Fruit fly (Drosophila melanogaster): ENCODE measurements around the gene p38c.

The p38c gene

DNA sequence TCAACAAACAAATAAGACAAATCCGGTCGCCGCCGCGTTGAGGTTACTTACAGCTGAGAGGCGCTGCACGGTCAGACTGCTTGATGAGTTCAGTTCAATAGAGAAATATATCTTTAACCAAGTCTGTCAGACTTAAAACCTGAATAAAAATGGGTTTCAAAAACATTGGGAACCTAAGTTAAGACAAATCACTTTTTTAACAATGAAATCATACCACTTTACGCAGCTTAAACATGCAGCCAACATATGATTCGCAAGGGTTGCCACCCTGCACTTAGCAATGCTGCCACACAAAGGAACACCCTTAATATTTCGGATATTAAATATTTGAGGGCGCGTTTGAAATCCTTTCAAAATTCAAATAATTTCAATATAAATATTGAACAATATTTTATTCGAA lies 38.6 kb upstream of the p38c start, which contains the start of gene CG5515 (continued):
- TF ChIP-seq Vsx2 (GFP tag; optimal IDR thresholded peaks at IDR 0.05; ENCODE audit: partially characterized antibody), result peak; percentile 100

DNA sequence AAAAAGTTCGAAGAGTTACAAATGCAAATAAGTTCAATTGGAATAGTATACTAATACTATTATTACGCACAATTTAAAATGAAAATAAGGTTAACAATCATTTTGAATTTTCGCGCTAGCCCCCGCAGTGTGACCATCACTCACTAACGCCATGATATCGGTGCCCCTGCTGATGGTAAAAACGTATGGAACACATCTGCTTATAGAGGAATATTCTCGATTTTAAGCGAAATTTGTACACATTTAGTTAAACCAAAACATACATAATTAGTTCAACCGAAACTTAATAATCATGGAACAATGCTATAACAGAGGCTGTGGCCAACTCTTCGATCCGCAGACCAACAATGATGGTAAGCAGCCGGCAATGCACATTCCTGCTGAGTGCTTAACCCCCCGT lies 36.2 kb upstream of the p38c start, which contains the start of gene mora:
Gene mora, plus strand, starts transcription at position 172 of the 400 bp plus-strand sequence.
- TF ChIP-seq usp (GFP tag; optimal IDR thresholded peaks at IDR 0.05) (no peak), Sp1 (GFP tag; optimal IDR thresholded peaks at IDR 0.05) (no peak), Vsx2 (GFP tag; optimal IDR thresholded peaks at IDR 0.05; ENCODE audit: partially characterized antibody) (no peak), dmrt93B (GFP tag; optimal IDR thresholded peaks at IDR 0.05) (no peak), sage (GFP tag; optimal IDR thresholded peaks at IDR 0.05) (no peak), Hr78 (GFP tag; optimal IDR thresholded peaks at IDR 0.05) (no peak), Dfd (GFP tag; optimal IDR thresholded peaks at IDR 0.05) (no peak), OdsH (GFP tag; optimal IDR thresholded peaks at IDR 0.05) (no peak), GATAd (GFP tag; optimal IDR thresholded peaks at IDR 0.05) (no peak), Hnf4 (GFP tag; optimal IDR thresholded peaks at IDR 0.05) (no peak), woc (GFP tag; optimal IDR thresholded peaks at IDR 0.05) (no peak), CG9705 (GFP tag; optimal IDR thresholded peaks at IDR 0.05) (no peak)

DNA sequence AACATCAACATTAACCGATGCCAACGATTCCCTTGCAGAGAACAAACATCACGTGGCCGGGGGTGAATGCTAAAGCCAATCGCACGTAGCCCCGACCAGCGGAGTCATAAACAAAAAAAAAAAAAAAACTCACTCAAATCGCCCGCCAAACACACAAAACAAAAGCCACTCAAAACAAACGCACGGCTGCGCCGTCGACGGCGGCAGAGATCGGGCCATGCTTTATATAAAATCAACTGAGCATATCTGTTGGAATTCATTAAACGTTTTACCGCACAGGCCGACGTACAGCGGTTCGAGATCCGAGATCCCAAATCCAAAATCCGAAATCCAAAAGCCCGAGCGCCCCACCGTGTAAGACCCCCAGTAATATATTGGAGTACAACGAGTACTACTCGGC lies 22.4 kb upstream of the p38c start, which contains the start of gene CG13606:
Gene CG13606, plus strand, starts transcription at position 250 of the 400 bp plus-strand sequence.
- TF ChIP-seq brk (GFP tag; optimal IDR thresholded peaks at IDR 0.05) (no peak), ey (GFP tag; optimal IDR thresholded peaks at IDR 0.05) (no peak), OdsH (GFP tag; optimal IDR thresholded peaks at IDR 0.05) (no peak), dmrt93B (GFP tag; optimal IDR thresholded peaks at IDR 0.05) (no peak), br (GFP tag; optimal IDR thresholded peaks at IDR 0.05) (no peak), Rel (GFP tag; optimal IDR thresholded peaks at IDR 0.05) (no peak), Rel (tag; optimal IDR thresholded peaks at IDR 0.05) (no peak), Vsx2 (GFP tag; optimal IDR thresholded peaks at IDR 0.05; ENCODE audit: partially characterized antibody) (no peak), fru (GFP tag; optimal IDR thresholded peaks at IDR 0.05) (no peak), Hnf4 (GFP tag; optimal IDR thresholded peaks at IDR 0.05) (no peak)

DNA sequence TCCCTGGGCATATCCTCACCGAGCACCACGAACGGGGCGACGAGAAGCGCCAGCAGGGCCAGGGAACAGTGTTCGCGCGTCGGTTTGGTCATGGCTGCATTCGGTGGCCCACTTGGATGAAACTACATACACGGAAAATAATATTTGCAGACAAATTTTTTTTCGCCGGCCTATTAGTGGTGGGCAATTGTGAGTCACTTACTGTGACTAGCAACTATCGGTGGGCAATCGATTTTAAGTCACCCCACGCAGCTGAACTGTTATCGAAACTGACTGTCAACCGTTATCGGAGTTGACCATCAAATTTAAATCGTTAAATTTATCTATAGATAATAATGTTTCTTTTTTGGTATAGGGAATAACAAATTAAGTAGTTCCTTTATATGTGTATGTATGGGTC lies 19.4 kb upstream of the p38c start, which contains the start of gene CG5510:
Gene CG5510, minus strand, starts transcription at position 201 of the 400 bp plus-strand sequence.
- TF ChIP-seq sv (GFP tag; optimal IDR thresholded peaks at IDR 0.05) (peak; percentile 6), Myc (optimal IDR thresholded peaks at IDR 0.05) (no peak), dl (GFP tag; optimal IDR thresholded peaks at IDR 0.05; ENCODE audit: insufficient read depth in 1 of 2, partially characterized antibody in 2 of 2) (peak in 1 of 2 experiments; percentile 8), CG32264 (GFP tag; optimal IDR thresholded peaks at IDR 0.05) (no peak), CG9705 (GFP tag; optimal IDR thresholded peaks at IDR 0.05) (no peak), Hnf4 (GFP tag; optimal IDR thresholded peaks at IDR 0.05) (no peak), N (GFP tag; optimal IDR thresholded peaks at IDR 0.05) (no peak), Hr78 (GFP tag; optimal IDR thresholded peaks at IDR 0.05) (no peak), Hr83 (GFP tag; optimal IDR thresholded peaks at IDR 0.05; ENCODE audit: poor library complexity, severe bottlenecking) (peak; percentile 52), br (GFP tag; optimal IDR thresholded peaks at IDR 0.05) (peak; percentile 2), HLH106 (tag; optimal IDR thresholded peaks at IDR 0.05) (peak; percentile 21), pan (optimal IDR thresholded peaks at IDR 0.05) (no peak), foxo (GFP tag; optimal IDR thresholded peaks at IDR 0.05) (no peak), GATAd (GFP tag; optimal IDR thresholded peaks at IDR 0.05) (no peak), CrebA (GFP tag; optimal IDR thresholded peaks at IDR 0.05; ENCODE audit: borderline replicate concordance) (no peak), Vsx2 (GFP tag; optimal IDR thresholded peaks at IDR 0.05; ENCODE audit: partially characterized antibody) (no peak), dmrt93B (GFP tag; optimal IDR thresholded peaks at IDR 0.05) (no peak), usp (GFP tag; optimal IDR thresholded peaks at IDR 0.05) (no peak), Rel (GFP tag; optimal IDR thresholded peaks at IDR 0.05) (no peak), Rel (tag; optimal IDR thresholded peaks at IDR 0.05) (peak; percentile 45), lola (GFP tag; optimal IDR thresholded peaks at IDR 0.05) (no peak), ey (GFP tag; optimal IDR thresholded peaks at IDR 0.05) (peak; percentile 27), Jra (GFP tag; optimal IDR thresholded peaks at IDR 0.05) (peak; percentile 76), Mio (GFP tag; optimal IDR thresholded peaks at IDR 0.05) (no peak), sage (GFP tag; optimal IDR thresholded peaks at IDR 0.05) (no peak), h (GFP tag; optimal IDR thresholded peaks at IDR 0.05) (peak; percentile 33), Dfd (GFP tag; optimal IDR thresholded peaks at IDR 0.05) (no peak), OdsH (GFP tag; optimal IDR thresholded peaks at IDR 0.05) (no peak), fru (GFP tag; optimal IDR thresholded peaks at IDR 0.05) (peak; percentile 36), tai (GFP tag; optimal IDR thresholded peaks at IDR 0.05) (no peak), psq (GFP tag; optimal IDR thresholded peaks at IDR 0.05) (no peak), dsf (GFP tag; optimal IDR thresholded peaks at IDR 0.05; ENCODE audit: borderline replicate concordance) (no peak), jim (GFP tag; optimal IDR thresholded peaks at IDR 0.05) (no peak), Dif (GFP tag; optimal IDR thresholded peaks at IDR 0.05; ENCODE audit: partially characterized antibody) (no peak), Sp1 (GFP tag; optimal IDR thresholded peaks at IDR 0.05) (peak; percentile 10), woc (GFP tag; optimal IDR thresholded peaks at IDR 0.05) (peak; percentile 14), brk (GFP tag; optimal IDR thresholded peaks at IDR 0.05) (no peak), rgr (GFP tag; optimal IDR thresholded peaks at IDR 0.05) (no peak), Abd-B (GFP tag; optimal IDR thresholded peaks at IDR 0.05) (no peak)

All from whole organism, wandering third instar larva.